Fruit fly (Drosophila melanogaster) S2 (cell line): ENCODE data around the gene CG11658.

Experiments used
- CG8478 ChIP-seq: fragments of >200 bp; optimal IDR thresholded peaks from 2 replicates; lab custom pipeline; 2018
- CTCF ChIP-seq, 2 experiments: fragments of >200 bp; optimal IDR thresholded peaks; 2 replicates each; lab custom pipeline; 2018

DNA sequence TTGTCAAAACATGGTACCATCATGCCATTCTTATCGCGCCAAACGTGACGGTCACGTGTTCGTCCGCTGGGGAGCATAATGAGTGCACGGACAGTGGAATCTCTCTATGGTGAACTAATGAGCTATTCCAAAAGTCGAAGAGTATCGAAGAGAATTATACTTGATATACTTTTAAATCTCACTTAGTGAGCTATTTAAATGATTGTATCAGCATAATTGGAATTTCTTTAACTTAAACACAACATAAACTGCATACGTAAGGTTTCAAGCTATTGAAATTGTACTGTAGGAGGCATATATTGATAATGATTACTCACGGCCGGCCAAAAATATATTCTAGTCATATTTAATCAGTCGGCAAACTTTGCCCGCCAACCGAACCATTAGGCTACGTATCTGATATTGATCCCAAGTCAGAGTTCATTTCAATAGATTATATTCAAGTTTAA, 13.2 kb upstream of the CG11658 start:
- TF ChIP-seq CG8478 (lab: Kevin White, UChicago): no peak
- no peak for TF ChIP-seq CTCF (optimal IDR thresholded peaks at IDR 0.05; lab: Kevin White, UChicago)
